Fruit fly (Drosophila melanogaster) whole organism, embryonic: ENCODE data around the gene snk.

Source experiments
- Asciz ChIP-seq: fragments of 200-800 bp; sonication (Bioruptor generic); optimal IDR thresholded peaks from 2 replicates; lab custom pipeline; 2017; ENCODE audit warnings: missing biosample characterization, mild to moderate bottlenecking, missing genetic modification characterization, missing genetic modification reagents
- CG10543 ChIP-seq: fragments of 200-800 bp; sonication (Bioruptor generic); optimal IDR thresholded peaks from 3 replicates; lab custom pipeline; 2017; ENCODE audit warnings: missing biosample characterization, mild to moderate bottlenecking, missing genetic modification characterization, moderate library complexity
- CG10654 ChIP-seq: fragments of 200-800 bp; sonication (Bioruptor generic); optimal IDR thresholded peaks from 2 replicates; lab custom pipeline; 2016; ENCODE audit warnings: missing biosample characterization, missing genetic modification characterization
- CG11085 ChIP-seq: fragments of 200-800 bp; sonication (Bioruptor generic); IDR thresholded peaks from 2 replicates; pipeline ENCODE4 v1.3.6; 2022; ENCODE audit warnings: missing biosample characterization, missing genetic modification characterization
- CG11695 ChIP-seq: fragments of 200-800 bp; sonication (Bioruptor generic); IDR thresholded peaks from 3 replicates; pipeline ENCODE4 v1.3.6; 2022; ENCODE audit warnings: missing biosample characterization, missing genetic modification characterization
- CG12769 ChIP-seq: fragments of 200-800 bp; sonication (Bioruptor generic); optimal IDR thresholded peaks from 2 replicates; lab custom pipeline; 2019; ENCODE audit warnings: missing biosample characterization, mild to moderate bottlenecking, missing genetic modification characterization, moderate library complexity
- CG14050 ChIP-seq: fragments of 200-800 bp; sonication (Bioruptor generic); IDR thresholded peaks from 3 replicates; pipeline ENCODE4 v1.3.6; 2022; ENCODE audit warnings: missing biosample characterization, missing genetic modification characterization
- CG14441 ChIP-seq: fragments of 200-800 bp; sonication (Bioruptor generic); IDR thresholded peaks from 2 replicates; pipeline ENCODE4 v1.3.6; 2022; ENCODE audit warnings: missing biosample characterization, missing genetic modification characterization
- CG1603 ChIP-seq: fragments of 200-800 bp; sonication (Bioruptor generic); optimal IDR thresholded peaks from 2 replicates; lab custom pipeline; 2019; ENCODE audit warnings: missing biosample characterization, mild to moderate bottlenecking, missing genetic modification characterization, moderate library complexity
- CG2712 ChIP-seq: fragments of 200-800 bp; optimal IDR thresholded peaks from 3 replicates; lab custom pipeline; 2019; ENCODE audit warnings: missing biosample characterization, mild to moderate bottlenecking, missing genetic modification characterization, moderate library complexity
- CG31441 ChIP-seq: fragments of 200-800 bp; sonication (Bioruptor generic); IDR thresholded peaks from 2 replicates; pipeline ENCODE4 v1.3.6; 2022; ENCODE audit warnings: missing biosample characterization, missing genetic modification characterization
- CG32767 ChIP-seq: fragments of 200-800 bp; sonication (Bioruptor generic); IDR thresholded peaks from 2 replicates; pipeline ENCODE4 v1.3.6; 2022; ENCODE audit warnings: missing biosample characterization, missing genetic modification characterization
- CG34376 ChIP-seq: fragments of 200-800 bp; sonication (Bioruptor generic); optimal IDR thresholded peaks from 2 replicates; lab custom pipeline; 2018; ENCODE audit warnings: missing biosample characterization, mild to moderate bottlenecking, missing genetic modification characterization
- CG3838 ChIP-seq: fragments of 200-800 bp; sonication (Bioruptor generic); optimal IDR thresholded peaks from 3 replicates; lab custom pipeline; 2016; ENCODE audit warnings: missing biosample characterization, missing genetic modification characterization
- CG5180 ChIP-seq: fragments of 200-800 bp; sonication (Bioruptor generic); optimal IDR thresholded peaks from 3 replicates; lab custom pipeline; 2017; ENCODE audit warnings: missing biosample characterization, missing genetic modification characterization, mild to moderate bottlenecking, moderate library complexity, missing genetic modification reagents
- CG7745 ChIP-seq: fragments of 200-800 bp; sonication (Bioruptor generic); optimal IDR thresholded peaks from 2 replicates; lab custom pipeline; 2018; ENCODE audit warnings: missing biosample characterization, mild to moderate bottlenecking, missing genetic modification characterization, moderate library complexity
- CG7786 ChIP-seq: fragments of 200-800 bp; sonication (Bioruptor generic); optimal IDR thresholded peaks from 2 replicates; lab custom pipeline; 2016; ENCODE audit warnings: missing biosample characterization, missing genetic modification characterization
- CG7963 ChIP-seq: fragments of 200-800 bp; sonication (Bioruptor generic); IDR thresholded peaks from 3 replicates; pipeline ENCODE4 v1.3.6; 2022; ENCODE audit warnings: missing biosample characterization, missing genetic modification characterization; ENCODE audit not compliant: partially characterized antibody
- CG9215 ChIP-seq: fragments of 200-800 bp; sonication (Bioruptor generic); IDR thresholded peaks from 2 replicates; pipeline ENCODE4 v1.3.6; 2022; ENCODE audit warnings: missing biosample characterization, missing genetic modification characterization
- CG9817 ChIP-seq: fragments of 200-800 bp; sonication (Bioruptor generic); optimal IDR thresholded peaks from 2 replicates; lab custom pipeline; 2018; ENCODE audit warnings: missing biosample characterization, mild to moderate bottlenecking, missing genetic modification characterization, moderate library complexity
- CG9932 ChIP-seq: fragments of 200-800 bp; sonication (Bioruptor generic); IDR thresholded peaks from 2 replicates; pipeline ENCODE4 v1.3.6; 2022; ENCODE audit warnings: missing biosample characterization, missing genetic modification characterization
- Dad ChIP-seq: fragments of 200-800 bp; sonication (Bioruptor generic); optimal IDR thresholded peaks from 3 replicates; lab custom pipeline; 2016; ENCODE audit warnings: missing biosample characterization, missing genetic modification characterization
- Ets65A ChIP-seq: fragments of 200-800 bp; sonication (Bioruptor generic); peaks from one replicate; lab custom pipeline; 2016; ENCODE audit warnings: missing biosample characterization, missing genetic modification characterization
- Fer3 ChIP-seq: fragments of 200-800 bp; sonication (Bioruptor generic); optimal IDR thresholded peaks from 2 replicates; lab custom pipeline; 2018; ENCODE audit warnings: missing biosample characterization, mild to moderate bottlenecking, missing genetic modification characterization, moderate library complexity
- Hr51 ChIP-seq, 2 experiments: fragments of 200-800 bp; sonication (Bioruptor generic); optimal IDR thresholded peaks; 2 replicates in 1 of 2; 3 replicates in 1 of 2; lab custom pipeline; 2016 to 2018; ENCODE audit warnings: missing biosample characterization in 2 of 2, missing genetic modification characterization in 2 of 2, mild to moderate bottlenecking in 1 of 2, moderate library complexity in 1 of 2
- Hr78 ChIP-seq, 2 experiments: fragments of 200-800 bp in 1 of 2; fragments of >200 bp in 1 of 2; sonication (Bioruptor generic) in 1 of 2; optimal IDR thresholded peaks; 2 replicates each; lab custom pipeline; 2017 to 2019; ENCODE audit warnings: missing biosample characterization in 2 of 2, missing genetic modification characterization in 2 of 2, mild to moderate bottlenecking in 1 of 2, moderate library complexity in 1 of 2
- Hsf ChIP-seq: fragments of 200-800 bp; sonication (Bioruptor generic); optimal IDR thresholded peaks from 3 replicates; lab custom pipeline; 2016; ENCODE audit warnings: missing biosample characterization, missing genetic modification characterization
- Max ChIP-seq: fragments of 200-800 bp; sonication (Bioruptor generic); optimal IDR thresholded peaks from 2 replicates; lab custom pipeline; 2016; ENCODE audit warnings: missing biosample characterization, mild to moderate bottlenecking, missing genetic modification characterization
- Opbp ChIP-seq: fragments of 200-800 bp; sonication (Bioruptor generic); IDR thresholded peaks from 3 replicates; pipeline ENCODE4 v1.3.6; 2022; ENCODE audit warnings: missing biosample characterization, missing genetic modification characterization; ENCODE audit not compliant: partially characterized antibody
- Ptx1 ChIP-seq: fragments of 200-800 bp; sonication (Bioruptor generic); IDR thresholded peaks from 2 replicates; pipeline ENCODE4 v1.3.6; 2022; ENCODE audit warnings: missing biosample characterization, missing genetic modification characterization
- Ravus ChIP-seq: fragments of 200-800 bp; sonication (Bioruptor generic); IDR thresholded peaks from 2 replicates; pipeline ENCODE4 v1.3.6; 2022; ENCODE audit warnings: missing biosample characterization, missing genetic modification characterization
- Rfx ChIP-seq: fragments of 200-800 bp; sonication (Bioruptor generic); IDR thresholded peaks from 2 replicates; pipeline ENCODE4 v1.3.6; 2022; ENCODE audit warnings: missing biosample characterization, missing genetic modification characterization
- Stat92E ChIP-seq, 3 experiments: fragments of >200 bp in 2 of 3; fragments of 200-800 bp in 1 of 3; sonication (Bioruptor generic) in 1 of 3; optimal IDR thresholded peaks; 2 replicates each; lab custom pipeline; 2017 to 2019; ENCODE audit warnings: missing biosample characterization in 3 of 3, missing genetic modification characterization in 3 of 3, mild to moderate bottlenecking in 1 of 3, moderate library complexity in 1 of 3
- Xrp1 ChIP-seq: fragments of 200-800 bp; sonication (Bioruptor generic); IDR thresholded peaks from 2 replicates; pipeline ENCODE4 v1.3.6; 2022; ENCODE audit warnings: missing biosample characterization, missing genetic modification characterization
- az2 ChIP-seq: fragments of 200-800 bp; sonication (Bioruptor generic); optimal IDR thresholded peaks from 3 replicates; lab custom pipeline; 2016; ENCODE audit warnings: missing biosample characterization, missing genetic modification characterization
- chinmo ChIP-seq: fragments of 200-800 bp; sonication (Bioruptor generic); IDR thresholded peaks from 4 replicates; pipeline ENCODE4 v1.3.6; 2022; ENCODE audit warnings: missing biosample characterization, missing genetic modification characterization; ENCODE audit not compliant: partially characterized antibody
- cwo ChIP-seq: fragments of 200-800 bp; sonication (Bioruptor generic); optimal IDR thresholded peaks from 3 replicates; lab custom pipeline; 2017; ENCODE audit warnings: missing biosample characterization, missing genetic modification characterization, mild to moderate bottlenecking, moderate library complexity, missing genetic modification reagents
- dmrt11E ChIP-seq: fragments of 200-800 bp; sonication (Bioruptor generic); optimal IDR thresholded peaks from 3 replicates; lab custom pipeline; 2018; ENCODE audit warnings: missing biosample characterization, mild to moderate bottlenecking, missing genetic modification characterization, moderate library complexity
- gsb-n ChIP-seq: fragments of 200-800 bp; sonication (Bioruptor generic); optimal IDR thresholded peaks from 3 replicates; lab custom pipeline; 2018; ENCODE audit warnings: missing biosample characterization, mild to moderate bottlenecking, missing genetic modification characterization
- hbn ChIP-seq: fragments of 200-800 bp; sonication (Bioruptor generic); IDR thresholded peaks from 2 replicates; pipeline ENCODE4 v1.3.6; 2022; ENCODE audit warnings: missing biosample characterization, missing genetic modification characterization; ENCODE audit not compliant: partially characterized antibody
- kni ChIP-seq: fragments of 200-800 bp; sonication (Bioruptor generic); optimal IDR thresholded peaks from 3 replicates; lab custom pipeline; 2017; ENCODE audit warnings: mild to moderate bottlenecking, missing biosample characterization, missing genetic modification reagents, missing genetic modification characterization
- knrl ChIP-seq: fragments of 200-800 bp; sonication (Bioruptor generic); IDR thresholded peaks from 3 replicates; pipeline ENCODE4 v1.3.6; 2022; ENCODE audit warnings: missing biosample characterization, missing genetic modification characterization; ENCODE audit not compliant: partially characterized antibody
- lab ChIP-seq: fragments of 200-800 bp; sonication (Bioruptor generic); optimal IDR thresholded peaks from 3 replicates; lab custom pipeline; 2017; ENCODE audit warnings: missing biosample characterization, missing genetic modification characterization, mild to moderate bottlenecking, moderate library complexity, missing genetic modification reagents
- peb ChIP-seq: fragments of 200-800 bp; sonication (Bioruptor generic); IDR thresholded peaks from 2 replicates; pipeline ENCODE4 v1.3.6; 2022; ENCODE audit warnings: missing biosample characterization, missing genetic modification characterization
- sima ChIP-seq: fragments of 200-800 bp; sonication (Bioruptor generic); optimal IDR thresholded peaks from 2 replicates; lab custom pipeline; 2016; ENCODE audit warnings: missing biosample characterization, missing genetic modification characterization
- ttk ChIP-seq: fragments of 200-800 bp; sonication (Bioruptor generic); IDR thresholded peaks from 2 replicates; pipeline ENCODE4 v2.1.2; 2022; ENCODE audit warnings: missing biosample characterization, missing genetic modification characterization
- twi ChIP-seq: fragments of 200-800 bp; optimal IDR thresholded peaks from 2 replicates; lab custom pipeline; 2019; ENCODE audit warnings: missing biosample characterization, mild to moderate bottlenecking, missing genetic modification characterization, moderate library complexity
- wdn ChIP-seq: fragments of 200-800 bp; sonication (Bioruptor generic); IDR thresholded peaks from 2 replicates; pipeline ENCODE4 v1.3.6; 2022; ENCODE audit warnings: missing biosample characterization, missing genetic modification characterization

The snk gene

DNA sequence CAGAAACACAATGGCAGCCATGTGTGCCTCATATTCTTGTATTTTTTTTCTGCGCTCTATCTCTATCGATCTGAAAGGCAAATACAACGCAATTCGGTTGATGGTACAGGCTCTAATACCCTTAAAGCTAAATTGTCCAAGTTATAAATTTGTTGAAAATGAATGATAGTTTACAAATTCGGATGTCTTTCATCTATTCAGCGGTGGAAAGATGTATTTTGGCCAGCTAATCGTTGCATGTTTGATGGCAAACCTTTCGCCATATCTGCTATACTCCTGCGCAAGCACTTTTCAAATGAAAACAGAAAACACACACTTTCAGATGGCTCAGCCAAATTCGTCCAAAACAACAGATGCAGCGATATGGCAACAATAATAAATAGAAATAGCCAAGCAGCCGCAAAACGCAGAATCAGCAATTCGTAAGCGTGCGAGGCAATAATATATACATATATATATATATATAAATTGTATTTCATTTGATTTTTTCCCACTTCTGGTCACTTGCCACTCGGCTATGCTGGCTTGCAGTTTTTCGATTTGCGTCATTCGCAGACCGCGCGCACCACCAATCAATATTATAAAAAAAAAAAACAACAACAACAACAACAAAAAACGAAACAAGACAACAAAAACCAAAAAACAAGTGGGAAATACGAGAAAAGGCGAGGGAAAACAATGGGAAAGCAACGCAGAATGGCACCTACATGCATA lies 28.2 kb downstream of the snk start (continued):
- TF ChIP-seq Max (GFP tag; lab: Kevin White, UChicago) = no peak
- no peak for TF ChIP-seq az2
- peak; percentile 8 for TF ChIP-seq Hsf (GFP tag; lab: Kevin White, UChicago)
- TF ChIP-seq twi = peak; percentile 37
- TF ChIP-seq hbn (GFP tag; lab: Robert Waterston, UW) = no peak
- TF ChIP-seq CG9932 (GFP tag; lab: Robert Waterston, UW) = peak; percentile 42
- peak; percentile 5 for TF ChIP-seq lab (GFP tag; lab: Kevin White, UChicago)
- peak; percentile 26; the same call in 1 of the 2 replicates for TF ChIP-seq CG9215
- TF ChIP-seq CG14050 = peak; percentile 16; the same call in 1 of the 3 replicates
- TF ChIP-seq Hr51 (GFP tag; optimal IDR thresholded peaks at IDR 0.05; lab: Kevin White, UChicago) = peak in 1 of 2 experiments; percentile 30
- no peak for TF ChIP-seq peb (GFP tag; lab: Robert Waterston, UW)
- TF ChIP-seq Dad (GFP tag; lab: Kevin White, UChicago) = no peak
- no peak for TF ChIP-seq sima
- TF ChIP-seq Fer3 = peak; percentile 21
- peak; percentile 13 for TF ChIP-seq cwo (GFP tag; lab: Kevin White, UChicago)
- TF ChIP-seq Rfx (GFP tag; lab: Robert Waterston, UW) = peak; percentile 43
- TF ChIP-seq CG1603 (tag; lab: Kevin White, UChicago) = peak; percentile 33
- peak; percentile 16 for TF ChIP-seq CG12769 (tag; lab: Kevin White, UChicago)
- TF ChIP-seq CG11695 (GFP tag; lab: Robert Waterston, UW) = 0 out of 3 replicates have a peak, but pooled peaks have one; percentile 16
- 0 out of 2 replicates have a peak, but pooled peaks have one; percentile 35 for TF ChIP-seq CG14441
- TF ChIP-seq gsb-n = no peak
- TF ChIP-seq Stat92E (GFP tag; optimal IDR thresholded peaks at IDR 0.05; lab: Kevin White, UChicago) = peak in 1 of 3 experiments; percentile 20
- TF ChIP-seq CG11085 (GFP tag; lab: Robert Waterston, UW) = no peak
- peak; percentile 12; the same call in 1 of the 2 replicates for TF ChIP-seq Ptx1 (GFP tag; lab: Robert Waterston, UW)
- TF ChIP-seq CG10654 (GFP tag; lab: Kevin White, UChicago) = no peak
- peak; percentile 1 for TF ChIP-seq CG2712 (tag; lab: Kevin White, UChicago)
- TF ChIP-seq, all 482 proteins: peak for 45

DNA sequence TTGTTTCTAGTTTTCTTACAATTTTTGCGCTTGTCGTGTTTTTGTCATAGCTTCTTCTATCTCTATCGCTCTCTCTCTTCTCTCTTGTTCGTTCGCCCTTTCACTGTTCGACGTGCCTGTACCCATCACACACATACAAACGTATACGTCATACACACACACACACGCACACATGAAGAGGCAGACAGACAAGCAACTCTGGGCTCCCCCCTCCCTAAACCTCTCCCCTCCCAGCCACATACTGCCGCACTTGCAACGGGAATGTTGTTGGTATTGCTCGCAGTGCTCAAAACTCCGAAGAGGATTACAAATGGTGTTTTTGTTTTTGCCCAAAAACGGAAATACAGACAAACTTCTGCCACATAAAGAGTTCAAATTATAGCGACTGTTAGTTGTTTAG lies 29.6 kb downstream of the snk start:
- no peak for TF ChIP-seq knrl (GFP tag; lab: Robert Waterston, UW)
- 0 out of 2 replicates have a peak, but pooled peaks have one; percentile 24 for TF ChIP-seq wdn (GFP tag; lab: Robert Waterston, UW)
- TF ChIP-seq Ets65A (GFP tag; lab: Kevin White, UChicago) = no peak
- TF ChIP-seq Asciz (GFP tag; lab: Kevin White, UChicago) = no peak
- TF ChIP-seq CG3838 (GFP tag; lab: Kevin White, UChicago) = no peak
- TF ChIP-seq CG7745 (tag; lab: Kevin White, UChicago) = no peak
- TF ChIP-seq Ravus = no peak
- peak; percentile 4; the same call in 1 of the 4 replicates for TF ChIP-seq chinmo (GFP tag; lab: Robert Waterston, UW)
- no peak for TF ChIP-seq Xrp1
- TF ChIP-seq CG5180 = peak; percentile 18
- no peak for TF ChIP-seq CG12769 (tag; lab: Kevin White, UChicago)
- TF ChIP-seq CG34376 (GFP tag; lab: Kevin White, UChicago) = no peak
- no peak for TF ChIP-seq dmrt11E (tag; lab: Kevin White, UChicago)
- no peak for TF ChIP-seq CG10543 (GFP tag; lab: Kevin White, UChicago)
- TF ChIP-seq CG7786 (GFP tag; lab: Kevin White, UChicago) = no peak
- TF ChIP-seq Hr78 (GFP tag; optimal IDR thresholded peaks at IDR 0.05; lab: Kevin White, UChicago) = no peak
- no peak for TF ChIP-seq CG31441 (GFP tag; lab: Robert Waterston, UW)
- no peak for TF ChIP-seq ttk (GFP tag; lab: Robert Waterston, UW)
- no peak for TF ChIP-seq CG9817 (tag; lab: Kevin White, UChicago)
- TF ChIP-seq CG7963 = no peak
- TF ChIP-seq kni (GFP tag; lab: Kevin White, UChicago) = peak; percentile 24
- TF ChIP-seq Opbp (GFP tag; lab: Robert Waterston, UW) = 0 out of 3 replicates have a peak, but pooled peaks have one; percentile 24
- TF ChIP-seq CG14441 = no peak
- TF ChIP-seq CG32767 (GFP tag; lab: Robert Waterston, UW) = peak; percentile 58; the same call in 1 of the 2 replicates
